Worm (Caenorhabditis elegans) whole organism, L4/young adult: Measurements from ENCODE around the gene D2062.4.
"Not testable (repeated sequence)": the region's sequence is repeated elsewhere in the genome, so short reads cannot be mapped to it uniquely, and the experiment has no call there.

Experiments
- W03F9.2 ChIP-seq: fragments of 150-350 bp; optimal IDR thresholded peaks from 2 replicates; lab custom pipeline; 2014; ENCODE audit warnings: missing biosample characterization, missing genetic modification characterization
- dao-5 ChIP-seq: sonication (generic microtip); optimal IDR thresholded peaks from 2 replicates; lab custom pipeline; 2016; ENCODE audit warnings: missing genotype, missing genetic modification characterization, moderate library complexity, missing compliant biosample characterization
- him-1 ChIP-seq: sonication (generic microtip); optimal IDR thresholded peaks from 2 replicates; lab custom pipeline; 2016; ENCODE audit warnings: missing genotype, missing genetic modification reagents, missing genetic modification characterization, missing compliant biosample characterization

DNA sequence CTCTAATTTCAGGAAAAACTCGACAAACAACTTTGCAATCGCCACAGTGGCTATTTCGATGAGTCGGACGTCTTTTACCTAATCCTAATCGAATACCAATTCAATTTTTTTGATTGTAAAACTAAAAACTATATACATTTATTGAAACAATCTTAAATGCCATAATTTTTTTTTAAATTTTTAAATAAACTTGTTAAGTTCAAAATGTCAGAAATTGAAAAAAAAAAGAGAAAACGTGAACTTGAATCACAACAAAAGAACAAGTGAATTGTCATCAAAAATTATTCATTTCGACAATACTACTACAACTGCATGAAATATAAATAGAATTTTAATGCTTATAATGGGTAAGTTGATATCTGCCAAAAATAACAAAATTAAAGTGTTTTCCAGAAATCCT, 10.9 kb upstream of the D2062.4 start, which contains the start of gene D2062.13:
- not testable (repeated sequence) for TF ChIP-seq W03F9.2; dao-5 (tag; lab: Kevin White, UChicago); him-1 (tag; lab: Kevin White, UChicago)
